Fruit fly (Drosophila melanogaster) whole organism, embryonic: ENCODE results near the gene Rrp1.
A peak's percentile ranks its signal among the peaks of the same experiment; 100 is the strongest.

Experiments
- BEAF-32 ChIP-seq: fragments of 200-800 bp; sonication (Bioruptor generic); optimal IDR thresholded peaks from 3 replicates; lab custom pipeline; 2017; ENCODE audit warnings: missing biosample characterization, missing genetic modification characterization, mild to moderate bottlenecking, moderate library complexity, missing genetic modification reagents
- CG10431 ChIP-seq: fragments of 200-800 bp; sonication (Bioruptor generic); optimal IDR thresholded peaks from 3 replicates; lab custom pipeline; 2018; ENCODE audit warnings: missing biosample characterization, mild to moderate bottlenecking, missing genetic modification characterization
- CG10959 ChIP-seq: fragments of 200-800 bp; sonication (Bioruptor generic); IDR thresholded peaks from 2 replicates; pipeline ENCODE4 v1.3.6; 2022; ENCODE audit warnings: missing biosample characterization, missing genetic modification characterization
- CG10979 ChIP-seq: fragments of 200-800 bp; sonication (Bioruptor generic); optimal IDR thresholded peaks from 2 replicates; lab custom pipeline; 2018; ENCODE audit warnings: missing biosample characterization, mild to moderate bottlenecking, missing genetic modification characterization, moderate library complexity
- CG1233 ChIP-seq: fragments of 200-800 bp; sonication (Bioruptor generic); optimal IDR thresholded peaks from 4 replicates; lab custom pipeline; 2018; ENCODE audit warnings: missing biosample characterization, mild to moderate bottlenecking, missing genetic modification characterization
- CG14710 ChIP-seq: fragments of 200-800 bp; sonication (Bioruptor generic); optimal IDR thresholded peaks from 3 replicates; lab custom pipeline; 2019; ENCODE audit warnings: missing biosample characterization, mild to moderate bottlenecking, missing genetic modification characterization, moderate library complexity
- CG15696 ChIP-seq: fragments of 200-800 bp; sonication (Bioruptor generic); optimal IDR thresholded peaks from 2 replicates; lab custom pipeline; 2019; ENCODE audit warnings: missing biosample characterization, mild to moderate bottlenecking, missing genetic modification characterization, moderate library complexity
- CG1603 ChIP-seq: fragments of 200-800 bp; sonication (Bioruptor generic); optimal IDR thresholded peaks from 2 replicates; lab custom pipeline; 2019; ENCODE audit warnings: missing biosample characterization, mild to moderate bottlenecking, missing genetic modification characterization, moderate library complexity
- CG17361 ChIP-seq: fragments of 200-800 bp; sonication (Bioruptor generic); IDR thresholded peaks from 3 replicates; pipeline ENCODE4 v1.3.6; 2022; ENCODE audit warnings: missing biosample characterization, missing genetic modification characterization
- CG17802 ChIP-seq: fragments of 200-800 bp; sonication (Bioruptor generic); optimal IDR thresholded peaks from 2 replicates; lab custom pipeline; 2018; ENCODE audit warnings: missing biosample characterization, mild to moderate bottlenecking, missing genetic modification characterization, moderate library complexity
- CG2202 ChIP-seq: fragments of 200-800 bp; sonication (Bioruptor generic); optimal IDR thresholded peaks from 2 replicates; lab custom pipeline; 2018; ENCODE audit warnings: missing biosample characterization, mild to moderate bottlenecking, missing genetic modification characterization
- CG2712 ChIP-seq: fragments of 200-800 bp; optimal IDR thresholded peaks from 3 replicates; lab custom pipeline; 2019; ENCODE audit warnings: missing biosample characterization, mild to moderate bottlenecking, missing genetic modification characterization, moderate library complexity
- CG30431 ChIP-seq: fragments of 200-800 bp; sonication (Bioruptor generic); optimal IDR thresholded peaks from 2 replicates; lab custom pipeline; 2017; ENCODE audit warnings: missing biosample characterization, missing genetic modification characterization
- CG31365 ChIP-seq: fragments of 200-800 bp; sonication (Bioruptor generic); optimal IDR thresholded peaks from 2 replicates; lab custom pipeline; 2018; ENCODE audit warnings: missing biosample characterization, mild to moderate bottlenecking, missing genetic modification characterization
- CG33557 ChIP-seq: fragments of 200-800 bp; sonication (Bioruptor generic); optimal IDR thresholded peaks from 2 replicates; lab custom pipeline; 2019; ENCODE audit warnings: missing biosample characterization, mild to moderate bottlenecking, missing genetic modification characterization, moderate library complexity
- CG3407 ChIP-seq: fragments of 200-800 bp; sonication (Bioruptor generic); optimal IDR thresholded peaks from 2 replicates; lab custom pipeline; 2018; ENCODE audit warnings: missing biosample characterization, mild to moderate bottlenecking, missing genetic modification characterization
- CG3726 ChIP-seq: fragments of 200-800 bp; sonication (Bioruptor generic); IDR thresholded peaks from 3 replicates; pipeline ENCODE4, ENCODE4 v1.3.6; 2022; ENCODE audit warnings: missing biosample characterization, missing genetic modification characterization
- CG3847 ChIP-seq: fragments of 200-800 bp; sonication (Bioruptor generic); IDR thresholded peaks from 2 replicates; pipeline ENCODE4 v1.3.6; 2022; ENCODE audit warnings: missing biosample characterization, missing genetic modification characterization
- CG5245 ChIP-seq: fragments of 200-800 bp; sonication (Bioruptor generic); optimal IDR thresholded peaks from 3 replicates; lab custom pipeline; 2016; ENCODE audit warnings: missing biosample characterization, missing genetic modification characterization
- CG8359 ChIP-seq: fragments of 200-800 bp; sonication (Bioruptor generic); optimal IDR thresholded peaks from 2 replicates; lab custom pipeline; 2017; ENCODE audit warnings: missing biosample characterization, mild to moderate bottlenecking, missing genetic modification characterization, borderline replicate concordance
- CG8388 ChIP-seq: fragments of 200-800 bp; sonication (Bioruptor generic); optimal IDR thresholded peaks from 2 replicates; lab custom pipeline; 2019; ENCODE audit warnings: missing biosample characterization, mild to moderate bottlenecking, missing genetic modification characterization, moderate library complexity
- CG9797 ChIP-seq: fragments of 200-800 bp; sonication (Bioruptor generic); optimal IDR thresholded peaks from 3 replicates; lab custom pipeline; 2018; ENCODE audit warnings: missing biosample characterization, mild to moderate bottlenecking, missing genetic modification characterization
- CTCF ChIP-seq: fragments of 200-800 bp; sonication (Bioruptor generic); optimal IDR thresholded peaks from 2 replicates; lab custom pipeline; 2017; ENCODE audit warnings: missing biosample characterization, mild to moderate bottlenecking, missing genetic modification characterization, moderate library complexity
- Dll ChIP-seq: fragments of 200-800 bp; sonication (Bioruptor generic); IDR thresholded peaks from 4 replicates; pipeline ENCODE4 v1.3.6; 2022; ENCODE audit warnings: missing biosample characterization, missing genetic modification characterization; ENCODE audit not compliant: partially characterized antibody
- Elba2 ChIP-seq: fragments of 200-800 bp; sonication (Bioruptor generic); optimal IDR thresholded peaks from 3 replicates; lab custom pipeline; 2016; ENCODE audit warnings: missing biosample characterization, missing genetic modification characterization
- Ets97D ChIP-seq: fragments of 200-800 bp; sonication (Bioruptor generic); optimal IDR thresholded peaks from 3 replicates; lab custom pipeline; 2016; ENCODE audit warnings: missing biosample characterization, missing genetic modification characterization
- HLHmδ ChIP-seq: fragments of 200-800 bp; sonication (Bioruptor generic); optimal IDR thresholded peaks from 2 replicates; lab custom pipeline; 2018; ENCODE audit warnings: missing biosample characterization, mild to moderate bottlenecking, missing genetic modification characterization, moderate library complexity
- Hr78 ChIP-seq, 2 experiments: fragments of 200-800 bp in 1 of 2; fragments of >200 bp in 1 of 2; sonication (Bioruptor generic) in 1 of 2; optimal IDR thresholded peaks; 2 replicates each; lab custom pipeline; 2017 to 2019; ENCODE audit warnings: missing biosample characterization in 2 of 2, missing genetic modification characterization in 2 of 2, mild to moderate bottlenecking in 1 of 2, moderate library complexity in 1 of 2
- MTF-1 ChIP-seq: fragments of 200-800 bp; sonication (Bioruptor generic); optimal IDR thresholded peaks from 2 replicates; lab custom pipeline; 2018; ENCODE audit warnings: missing biosample characterization, mild to moderate bottlenecking, missing genetic modification characterization, borderline replicate concordance
- Med ChIP-seq: fragments of 200-800 bp; sonication (Bioruptor generic); peaks from one replicate; lab custom pipeline; 2016; ENCODE audit warnings: missing biosample characterization, missing genetic modification characterization, mild to moderate bottlenecking, inconsistent platforms, moderate library complexity
- Meics ChIP-seq: fragments of 200-800 bp; sonication (Bioruptor generic); optimal IDR thresholded peaks from 2 replicates; lab custom pipeline; 2017; ENCODE audit warnings: missing biosample characterization, mild to moderate bottlenecking, missing genetic modification characterization
- Mrtf ChIP-seq: fragments of 200-800 bp; sonication (Bioruptor generic); IDR thresholded peaks from 3 replicates; pipeline ENCODE4 v1.3.6; 2022; ENCODE audit warnings: missing biosample characterization, missing genetic modification characterization
- NFAT ChIP-seq: fragments of 200-800 bp; sonication (Bioruptor generic); IDR thresholded peaks from 2 replicates; pipeline ENCODE4 v1.3.6; 2022; ENCODE audit warnings: missing biosample characterization, missing genetic modification characterization
- Rx ChIP-seq: fragments of 200-800 bp; sonication (Bioruptor generic); IDR thresholded peaks from 2 replicates; pipeline ENCODE4 v1.3.6; 2022; ENCODE audit warnings: missing biosample characterization, missing genetic modification characterization
- Xbp1 ChIP-seq: fragments of 200-800 bp; sonication (Bioruptor generic); optimal IDR thresholded peaks from 3 replicates; lab custom pipeline; 2016; ENCODE audit warnings: missing biosample characterization, mild to moderate bottlenecking, missing genetic modification characterization
- Xrp1 ChIP-seq: fragments of 200-800 bp; sonication (Bioruptor generic); IDR thresholded peaks from 2 replicates; pipeline ENCODE4 v1.3.6; 2022; ENCODE audit warnings: missing biosample characterization, missing genetic modification characterization
- ac ChIP-seq: fragments of 200-800 bp; sonication (Bioruptor generic); optimal IDR thresholded peaks from 3 replicates; lab custom pipeline; 2017; ENCODE audit warnings: missing biosample characterization, mild to moderate bottlenecking, missing genetic modification characterization
- ci ChIP-seq: fragments of 200-800 bp; sonication (Bioruptor generic); IDR thresholded peaks from 3 replicates; pipeline ENCODE4 v1.3.6; 2022; ENCODE audit warnings: missing biosample characterization, missing genetic modification characterization
- fd102C ChIP-seq: fragments of 200-800 bp; sonication (Bioruptor generic); optimal IDR thresholded peaks from 2 replicates; lab custom pipeline; 2018; ENCODE audit warnings: missing biosample characterization, mild to moderate bottlenecking, missing genetic modification characterization, moderate library complexity
- phol ChIP-seq: fragments of 200-800 bp; sonication (Bioruptor generic); optimal IDR thresholded peaks from 3 replicates; lab custom pipeline; 2018; ENCODE audit warnings: missing biosample characterization, mild to moderate bottlenecking, missing genetic modification characterization, moderate library complexity
- sens-2 ChIP-seq: fragments of 200-800 bp; sonication (Bioruptor generic); IDR thresholded peaks from 2 replicates; pipeline ENCODE4 v1.3.6; 2022; ENCODE audit warnings: missing biosample characterization, missing genetic modification characterization
- sim ChIP-seq: fragments of 200-800 bp; sonication (Bioruptor generic); IDR thresholded peaks from 2 replicates; pipeline ENCODE4 v1.3.6; 2022; ENCODE audit warnings: missing biosample characterization, missing genetic modification characterization
- stwl ChIP-seq: fragments of 200-800 bp; sonication (Bioruptor generic); optimal IDR thresholded peaks from 3 replicates; lab custom pipeline; 2018; ENCODE audit warnings: missing biosample characterization, mild to moderate bottlenecking, missing genetic modification characterization, moderate library complexity
- trem ChIP-seq: fragments of 200-800 bp; optimal IDR thresholded peaks from 3 replicates; lab custom pipeline; 2019; ENCODE audit warnings: missing biosample characterization, mild to moderate bottlenecking, missing genetic modification characterization, moderate library complexity
- twi ChIP-seq: fragments of 200-800 bp; optimal IDR thresholded peaks from 2 replicates; lab custom pipeline; 2019; ENCODE audit warnings: missing biosample characterization, mild to moderate bottlenecking, missing genetic modification characterization, moderate library complexity
- zen ChIP-seq: fragments of 200-800 bp; sonication (Bioruptor generic); optimal IDR thresholded peaks from 3 replicates; lab custom pipeline; 2018; ENCODE audit warnings: missing biosample characterization, mild to moderate bottlenecking, missing genetic modification characterization, moderate library complexity
- zfh1 ChIP-seq: fragments of 200-800 bp; sonication (Bioruptor generic); IDR thresholded peaks from 3 replicates; pipeline ENCODE4 v1.3.6; 2022; ENCODE audit warnings: missing biosample characterization, missing genetic modification characterization

Gene Rrp1

DNA sequence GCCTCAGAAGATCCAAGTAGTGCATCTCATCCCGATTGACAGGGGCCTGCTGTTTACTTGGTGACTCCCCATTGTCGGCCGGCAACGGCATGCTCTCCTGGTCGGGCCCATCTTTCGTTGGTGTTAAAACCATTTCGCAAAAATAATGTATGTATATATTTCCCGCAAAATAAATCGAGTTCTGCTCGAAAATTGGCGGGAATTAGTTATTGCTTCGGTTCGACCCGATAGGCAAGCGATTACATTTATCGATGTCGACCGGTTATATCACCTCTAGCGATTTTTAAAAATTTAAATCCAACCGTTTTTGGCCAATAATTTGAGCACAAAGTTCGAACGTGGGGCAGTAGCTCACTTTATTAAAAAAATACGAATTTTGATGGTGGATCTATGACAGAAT lies 2.9 kb downstream of the Rrp1 start, which contains the start of gene Ts (continued):
- TF ChIP-seq CG14710 (tag; lab: Kevin White, UChicago) = peak; percentile 3
- TF ChIP-seq, all 482 proteins: peak for 54

DNA sequence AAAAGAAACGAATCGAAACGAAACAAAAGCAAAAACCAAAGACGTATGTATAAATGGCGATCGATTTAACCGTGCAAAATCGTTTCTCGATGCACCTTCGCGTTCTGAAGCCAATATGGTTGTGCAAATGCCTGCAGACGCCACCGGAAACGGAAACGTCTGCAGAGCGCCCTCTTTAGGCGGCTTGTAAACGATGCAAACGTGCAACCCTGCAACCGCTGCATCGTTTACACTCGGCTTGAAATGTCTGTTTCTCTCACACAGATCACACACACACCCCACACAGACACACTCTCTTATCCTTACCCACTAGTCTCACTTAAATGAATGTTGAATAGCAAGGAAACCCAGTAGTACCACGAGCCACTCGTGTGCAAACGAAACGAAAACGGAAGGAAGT lies 5.4 kb downstream of the Rrp1 start:
- TF ChIP-seq CG2712 (tag; lab: Kevin White, UChicago) (peak; percentile 0), Xrp1 (GFP tag; lab: Robert Waterston, UW) (no peak), CG3726 (GFP tag; lab: Robert Waterston, UW) (peak; percentile 63; the same call in 1 of the 3 replicates), CG1603 (peak; percentile 53), HLHmδ (GFP tag; lab: Kevin White, UChicago) (peak; percentile 74), CG8388 (GFP tag; lab: Kevin White, UChicago) (peak; percentile 1), CG5245 (GFP tag; lab: Kevin White, UChicago) (peak; percentile 2), CG8359 (GFP tag; lab: Kevin White, UChicago) (peak; percentile 4), sim (peak; percentile 38; the same call in 1 of the 2 replicates), CG14710 (tag; lab: Kevin White, UChicago) (peak; percentile 34), CG2202 (tag; lab: Kevin White, UChicago) (peak; percentile 17), CG15696 (tag; lab: Kevin White, UChicago) (peak; percentile 31), twi (peak; percentile 13), CG30431 (GFP tag; lab: Kevin White, UChicago) (peak; percentile 2), zfh1 (GFP tag; lab: Robert Waterston, UW) (0 out of 3 replicates have a peak, but pooled peaks have one; percentile 46), CG10979 (tag; lab: Kevin White, UChicago) (peak; percentile 46), CG3407 (GFP tag; lab: Kevin White, UChicago) (peak; percentile 4), Rx (0 out of 2 replicates have a peak, but pooled peaks have one; percentile 3), stwl (peak; percentile 85), zen (peak; percentile 58), Dll (GFP tag; lab: Robert Waterston, UW) (no peak), phol (tag; lab: Kevin White, UChicago) (peak; percentile 53), CG33557 (GFP tag; lab: Kevin White, UChicago) (peak; percentile 74), ac (GFP tag; lab: Kevin White, UChicago) (peak; percentile 80), CG31365 (tag; lab: Kevin White, UChicago) (no peak), MTF-1 (GFP tag; lab: Kevin White, UChicago) (peak; percentile 47), trem (tag; lab: Kevin White, UChicago) (peak; percentile 8), NFAT (0 out of 2 replicates have a peak, but pooled peaks have one; percentile 25), Hr78 (GFP tag; optimal IDR thresholded peaks at IDR 0.05; lab: Kevin White, UChicago) (no peak), BEAF-32 (GFP tag; lab: Kevin White, UChicago) (no peak), Med (GFP tag; lab: Kevin White, UChicago) (peak; percentile 51), ci (GFP tag; lab: Robert Waterston, UW) (peak; percentile 64; the same call in 2 of the 3 replicates), CG9797 (peak; percentile 17), CG10431 (peak; percentile 13), Elba2 (GFP tag; lab: Kevin White, UChicago) (peak; percentile 21), CG1233 (GFP tag; lab: Kevin White, UChicago) (peak; percentile 19), sens-2 (GFP tag; lab: Robert Waterston, UW) (peak; percentile 43; the same call in 1 of the 2 replicates), CG17802 (peak; percentile 26), CTCF (GFP tag; lab: Kevin White, UChicago) (peak; percentile 82), Meics (GFP tag; lab: Kevin White, UChicago) (no peak), Xbp1 (GFP tag; lab: Kevin White, UChicago) (no peak), CG3847 (peak; percentile 30; the same call in 1 of the 2 replicates), Ets97D (GFP tag; lab: Kevin White, UChicago) (peak; percentile 91), fd102C (GFP tag; lab: Kevin White, UChicago) (peak; percentile 83), Mrtf (GFP tag; lab: Robert Waterston, UW) (peak; percentile 38; the same call in 1 of the 3 replicates), CG17361 (GFP tag; lab: Robert Waterston, UW) (0 out of 3 replicates have a peak, but pooled peaks have one; percentile 34), CG10959 (peak; percentile 56)
